Worm (Caenorhabditis elegans) whole organism, L2 larva: ENCODE data around the gene ZC190.6.

Source experiments
- C34F6.9 ChIP-seq: fragments of 150-350 bp; optimal IDR thresholded peaks from 2 replicates; lab custom pipeline; 2014; ENCODE audit warnings: missing biosample characterization, missing genetic modification characterization
- F13H6.1 ChIP-seq: sonication (generic microtip); optimal IDR thresholded peaks from 2 replicates; lab custom pipeline; 2016; ENCODE audit warnings: missing genetic modification characterization, missing compliant biosample characterization
- ZK546.5 ChIP-seq: sonication (generic microtip); optimal IDR thresholded peaks from 2 replicates; lab custom pipeline; 2017; ENCODE audit warnings: missing biosample characterization, missing genetic modification characterization
- alr-1 ChIP-seq: fragments of 150-350 bp; optimal IDR thresholded peaks from 2 replicates; lab custom pipeline; 2014; ENCODE audit warnings: missing biosample characterization, missing genetic modification characterization
- aly-2 ChIP-seq: fragments of 150-350 bp; optimal IDR thresholded peaks from 2 replicates; lab custom pipeline; 2014; ENCODE audit warnings: missing biosample characterization, missing genetic modification characterization
- ama-1 ChIP-seq: fragments of 150-350 bp; optimal IDR thresholded peaks from 2 replicates; lab custom pipeline; 2018; ENCODE audit warnings: inconsistent platforms
- blmp-1 ChIP-seq: sonication (generic microtip); optimal IDR thresholded peaks from 2 replicates; lab custom pipeline; 2017; ENCODE audit warnings: missing genetic modification characterization, mild to moderate bottlenecking, missing compliant biosample characterization, antibody characterized with exemption, moderate library complexity; ENCODE audit not compliant: insufficient read depth
- ceh-82 ChIP-seq: fragments of 150-350 bp; optimal IDR thresholded peaks from 2 replicates; lab custom pipeline; 2014; ENCODE audit warnings: missing biosample characterization, missing genetic modification characterization
- crh-2 ChIP-seq: sonication (generic microtip); optimal IDR thresholded peaks from 2 replicates; lab custom pipeline; 2017; ENCODE audit warnings: missing biosample characterization, missing genetic modification characterization
- dmd-4 ChIP-seq: sonication (generic microtip); optimal IDR thresholded peaks from 2 replicates; lab custom pipeline; 2017; ENCODE audit warnings: missing biosample characterization, missing genetic modification characterization
- egl-27 ChIP-seq: sonication (generic microtip); optimal IDR thresholded peaks from 3 replicates; lab custom pipeline; 2017; ENCODE audit warnings: missing biosample characterization, missing genetic modification reagents, missing genetic modification characterization
- elt-1 ChIP-seq: fragments of 150-350 bp; optimal IDR thresholded peaks from 2 replicates; lab custom pipeline; 2014; ENCODE audit warnings: missing biosample characterization, missing genetic modification characterization
- elt-3 ChIP-seq: sonication (generic microtip); optimal IDR thresholded peaks from 2 replicates; lab custom pipeline; 2017; ENCODE audit warnings: missing biosample characterization, missing genetic modification characterization
- fos-1 ChIP-seq: fragments of 150-350 bp; optimal IDR thresholded peaks from 2 replicates; lab custom pipeline; 2014; ENCODE audit warnings: missing biosample characterization, missing genetic modification characterization
- gmeb-1 ChIP-seq: fragments of 150-350 bp; optimal IDR thresholded peaks from 2 replicates; lab custom pipeline; 2014; ENCODE audit warnings: missing biosample characterization, missing genetic modification characterization
- lin-11 ChIP-seq: fragments of 150-350 bp; sonication (generic microtip); optimal IDR thresholded peaks from 2 replicates; lab custom pipeline; 2014; ENCODE audit warnings: missing biosample characterization, missing genetic modification characterization, inconsistent platforms, mixed read lengths
- lin-13 ChIP-seq: fragments of 150-350 bp; optimal IDR thresholded peaks from 2 replicates; lab custom pipeline; 2014; ENCODE audit warnings: missing biosample characterization, missing genetic modification reagents, missing genetic modification characterization
- lin-39 ChIP-seq: fragments of 150-350 bp; optimal IDR thresholded peaks from 2 replicates; lab custom pipeline; 2014; ENCODE audit warnings: missing biosample characterization, missing genetic modification reagents, missing genetic modification characterization
- lsy-2 ChIP-seq, 2 experiments: fragments of 150-350 bp in 1 of 2; sonication (generic microtip) in 1 of 2; optimal IDR thresholded peaks; 2 replicates each; lab custom pipeline; 2014 to 2017; ENCODE audit warnings: missing biosample characterization in 2 of 2, missing genetic modification characterization in 2 of 2
- mab-5 ChIP-seq: fragments of 150-350 bp; optimal IDR thresholded peaks from 2 replicates; lab custom pipeline; 2014; ENCODE audit warnings: missing biosample characterization, missing genetic modification characterization
- mdl-1 ChIP-seq, 2 experiments: fragments of 150-350 bp in 1 of 2; sonication (generic microtip) in 1 of 2; optimal IDR thresholded peaks; 2 replicates each; lab custom pipeline; 2017; ENCODE audit warnings: missing biosample characterization in 2 of 2, missing genetic modification characterization in 2 of 2
- nhr-10 ChIP-seq: sonication (generic microtip); optimal IDR thresholded peaks from 2 replicates; lab custom pipeline; 2017; ENCODE audit warnings: missing biosample characterization, missing genetic modification characterization
- nhr-11 ChIP-seq: fragments of 150-350 bp; optimal IDR thresholded peaks from 2 replicates; lab custom pipeline; 2014; ENCODE audit warnings: missing biosample characterization, missing genetic modification characterization
- nhr-12 ChIP-seq: fragments of 150-350 bp; optimal IDR thresholded peaks from 2 replicates; lab custom pipeline; 2014; ENCODE audit warnings: missing biosample characterization, missing genetic modification characterization
- nhr-129 ChIP-seq: fragments of 150-350 bp; optimal IDR thresholded peaks from 2 replicates; lab custom pipeline; 2014; ENCODE audit warnings: missing biosample characterization, missing genetic modification characterization
- nhr-21 ChIP-seq: fragments of 150-350 bp; optimal IDR thresholded peaks from 2 replicates; lab custom pipeline; 2014; ENCODE audit warnings: missing biosample characterization, missing genetic modification characterization
- nhr-237 ChIP-seq: fragments of 150-350 bp; optimal IDR thresholded peaks from 2 replicates; lab custom pipeline; 2014; ENCODE audit warnings: missing biosample characterization, missing genetic modification characterization
- nhr-25 ChIP-seq: fragments of 150-350 bp; sonication (generic microtip); optimal IDR thresholded peaks from 3 replicates; lab custom pipeline; 2014; ENCODE audit warnings: missing biosample characterization, missing genetic modification characterization
- nhr-6 ChIP-seq: fragments of 150-350 bp; optimal IDR thresholded peaks from 2 replicates; lab custom pipeline; 2014; ENCODE audit warnings: missing biosample characterization, missing genetic modification characterization
- peb-1 ChIP-seq: fragments of 150-350 bp; optimal IDR thresholded peaks from 2 replicates; lab custom pipeline; 2014; ENCODE audit warnings: missing biosample characterization, missing genetic modification characterization
- sem-4 ChIP-seq: fragments of 150-350 bp; optimal IDR thresholded peaks from 2 replicates; lab custom pipeline; 2014; ENCODE audit warnings: missing biosample characterization, missing genetic modification reagents, missing genetic modification characterization
- skn-1 ChIP-seq: sonication (generic microtip); optimal IDR thresholded peaks from 2 replicates; lab custom pipeline; 2017; ENCODE audit warnings: missing biosample characterization, missing genetic modification characterization
- sma-3 ChIP-seq: sonication (generic microtip); optimal IDR thresholded peaks from 2 replicates; lab custom pipeline; 2016; ENCODE audit warnings: missing genetic modification reagents, missing genetic modification characterization, missing compliant biosample characterization
- sma-9 ChIP-seq, 2 experiments: fragments of 150-350 bp in 1 of 2; sonication (generic microtip) in 1 of 2; optimal IDR thresholded peaks; 2 replicates each; lab custom pipeline; 2014 to 2016; ENCODE audit warnings: missing genetic modification characterization in 2 of 2, mild to moderate bottlenecking in 1 of 2, missing biosample characterization in 1 of 2, missing compliant biosample characterization in 1 of 2, missing genetic modification reagents in 1 of 2, moderate library complexity in 1 of 2
- snpc-4 ChIP-seq: fragments of 150-350 bp; optimal IDR thresholded peaks from 2 replicates; lab custom pipeline; 2014; ENCODE audit warnings: missing biosample characterization, missing genetic modification characterization
- unc-39 ChIP-seq: fragments of 150-350 bp; optimal IDR thresholded peaks from 2 replicates; lab custom pipeline; 2014; ENCODE audit warnings: missing biosample characterization, missing genetic modification characterization
- unc-55 ChIP-seq: fragments of 150-350 bp; sonication (generic microtip); optimal IDR thresholded peaks from 3 replicates; lab custom pipeline; 2014; ENCODE audit warnings: missing biosample characterization, missing genetic modification reagents, missing genetic modification characterization
- unc-62 ChIP-seq: fragments of 150-350 bp; optimal IDR thresholded peaks from 2 replicates; lab custom pipeline; 2014; ENCODE audit warnings: missing biosample characterization, missing genetic modification reagents, missing genetic modification characterization
- zag-1 ChIP-seq: fragments of 150-350 bp; optimal IDR thresholded peaks from 2 replicates; lab custom pipeline; 2014; ENCODE audit warnings: missing biosample characterization, missing genetic modification characterization
- ztf-1 ChIP-seq: fragments of 200-800 bp; sonication (Bioruptor generic); conservative IDR thresholded peaks from 2 replicates; pipeline ENCODE4 v1.3.6; 2022; ENCODE audit warnings: missing genetic modification characterization, missing compliant biosample characterization
- ztf-4 ChIP-seq: fragments of 150-350 bp; optimal IDR thresholded peaks from 2 replicates; lab custom pipeline; 2014; ENCODE audit warnings: missing biosample characterization, missing genetic modification characterization

The ZC190.6 gene

ce11 chrV:8631277-8631765, 45.8 kb downstream of the ZC190.6 start, which contains the start of gene atg-18:
TSS of gene atg-18 (minus strand) at chrV:8631327.
- TF ChIP-seq fos-1 (tag; lab: Kevin White, UChicago) (peak; percentile 64), nhr-237 (no peak), sma-3 (GFP tag; lab: Kevin White, UChicago) (peak; percentile 71), mdl-1 (tag; optimal IDR thresholded peaks at IDR 0.05; lab: Kevin White, UChicago) (no peak), C34F6.9 (tag; lab: Kevin White, UChicago) (peak; percentile 73), unc-39 (tag; lab: Kevin White, UChicago) (no peak), lin-11 (peak; percentile 81), sma-9 (GFP tag; optimal IDR thresholded peaks at IDR 0.05; lab: Kevin White, UChicago) (peak; percentile 56), sma-9 (tag; optimal IDR thresholded peaks at IDR 0.05; lab: Kevin White, UChicago) (no peak), ZK546.5 (tag; lab: Kevin White, UChicago) (no peak), dmd-4 (tag; lab: Kevin White, UChicago) (no peak), gmeb-1 (peak; percentile 73), lsy-2 (tag; optimal IDR thresholded peaks at IDR 0.05; lab: Kevin White, UChicago) (peak in 1 of 2 experiments; percentile 76), nhr-11 (no peak), nhr-6 (tag; lab: Kevin White, UChicago) (no peak), elt-3 (tag; lab: Kevin White, UChicago) (no peak), sem-4 (tag; lab: Kevin White, UChicago) (peak; percentile 56), nhr-12 (tag; lab: Kevin White, UChicago) (no peak), ztf-4 (tag; lab: Kevin White, UChicago) (no peak), peb-1 (tag; lab: Kevin White, UChicago) (no peak), skn-1 (tag; lab: Kevin White, UChicago) (no peak), blmp-1 (peak; percentile 64), mab-5 (peak; percentile 45), nhr-129 (peak; percentile 84), unc-55 (GFP tag; lab: Kevin White, UChicago) (peak; percentile 77), F13H6.1 (tag; lab: Kevin White, UChicago) (peak; percentile 70), ztf-1 (GFP tag; lab: Robert Waterston, UW) (no peak), lin-13 (GFP tag; lab: Kevin White, UChicago) (peak; percentile 63), egl-27 (tag; lab: Kevin White, UChicago) (peak; percentile 2), elt-1 (tag; lab: Kevin White, UChicago) (no peak), crh-2 (peak; percentile 67), snpc-4 (tag; lab: Kevin White, UChicago) (peak; percentile 22), unc-62 (GFP tag; lab: Kevin White, UChicago) (peak; percentile 9), aly-2 (tag; lab: Kevin White, UChicago) (no peak), lin-39 (tag; lab: Kevin White, UChicago) (no peak), ama-1 (lab: Kevin White, UChicago) (peak; percentile 6), ceh-82 (no peak)

- TF ChIP-seq sem-4 (tag; lab: Kevin White, UChicago) (no peak), crh-2 (no peak), unc-55 (GFP tag; lab: Kevin White, UChicago) (no peak), fos-1 (tag; lab: Kevin White, UChicago) (no peak), unc-39 (tag; lab: Kevin White, UChicago) (no peak), peb-1 (tag; lab: Kevin White, UChicago) (no peak), ztf-1 (GFP tag; lab: Robert Waterston, UW) (no peak), blmp-1 (no peak), zag-1 (no peak), lin-13 (GFP tag; lab: Kevin White, UChicago) (no peak), ama-1 (lab: Kevin White, UChicago) (no peak), ZK546.5 (tag; lab: Kevin White, UChicago) (no peak), nhr-237 (no peak), gmeb-1 (no peak), nhr-25 (tag; lab: Kevin White, UChicago) (no peak), C34F6.9 (tag; lab: Kevin White, UChicago) (no peak), lsy-2 (tag; optimal IDR thresholded peaks at IDR 0.05; lab: Kevin White, UChicago) (no peak), alr-1 (tag; lab: Kevin White, UChicago) (no peak), nhr-10 (tag; lab: Kevin White, UChicago) (no peak), nhr-21 (tag; lab: Kevin White, UChicago) (no peak)
Measured at ce11 chrV:8629029-8629428, 48.1 kb downstream of the ZC190.6 start, which contains the start of gene F41E6.12. TSS of gene F41E6.12 (minus strand) at chrV:8629129.
